Fruit fly (Drosophila melanogaster): Measurements from ENCODE around the gene CG14395.

DNA sequence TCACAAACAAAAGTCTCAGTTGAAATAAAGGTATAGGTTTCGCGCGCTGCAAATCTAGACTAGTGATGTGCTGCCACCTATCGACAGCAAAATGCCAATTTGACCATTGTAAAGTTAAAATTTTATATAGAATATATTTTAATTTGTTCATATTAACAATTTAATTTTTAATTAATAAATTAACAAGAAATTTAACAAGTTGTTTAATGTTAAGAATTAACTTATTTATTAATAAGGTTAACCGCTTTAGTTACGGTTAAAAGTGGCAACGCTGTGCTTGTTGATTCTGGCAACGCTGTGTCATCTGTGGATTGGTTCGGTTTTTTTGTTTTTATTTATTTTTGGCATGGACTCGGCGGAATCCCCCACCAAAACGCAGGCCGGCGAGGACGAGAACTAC lies 32.3 kb upstream of the CG14395 start, which contains the start of gene Not10:
- TF ChIP-seq Hr78 (GFP tag; optimal IDR thresholded peaks at IDR 0.05) (no peak), dsf (GFP tag; optimal IDR thresholded peaks at IDR 0.05; ENCODE audit: borderline replicate concordance) (no peak), OdsH (GFP tag; optimal IDR thresholded peaks at IDR 0.05) (no peak), lola (GFP tag; optimal IDR thresholded peaks at IDR 0.05) (no peak), Myc (optimal IDR thresholded peaks at IDR 0.05) (peak; percentile 3), Abd-B (GFP tag; optimal IDR thresholded peaks at IDR 0.05) (no peak), dmrt93B (GFP tag; optimal IDR thresholded peaks at IDR 0.05) (no peak), Rel (GFP tag; optimal IDR thresholded peaks at IDR 0.05) (no peak), Rel (tag; optimal IDR thresholded peaks at IDR 0.05) (peak; percentile 67)

Data from whole organism, wandering third instar larva.